Fruit fly (Drosophila melanogaster): ENCODE data around the gene comm2.

Gene comm2

dm6 chr3L:15731832-15732506 lies 32.3 kb upstream of the comm2 start:
- TF ChIP-seq salr (GFP tag; optimal IDR thresholded peaks at IDR 0.05) (no peak), lz (GFP tag; optimal IDR thresholded peaks at IDR 0.05) (no peak), Sox102F (GFP tag; optimal IDR thresholded peaks at IDR 0.05) (no peak), Eip78C (GFP tag) (peak; percentile 29), CG32006 (GFP tag; optimal IDR thresholded peaks at IDR 0.05) (no peak), cyc (GFP tag; optimal IDR thresholded peaks at IDR 0.05) (no peak), vri (GFP tag; optimal IDR thresholded peaks at IDR 0.05) (no peak)

- TF ChIP-seq CG11762 (GFP tag; optimal IDR thresholded peaks at IDR 0.05; ENCODE audit: insufficient read depth) (no peak), svp (GFP tag) (peak; percentile 49), Met (GFP tag; optimal IDR thresholded peaks at IDR 0.05) (no peak), topi (GFP tag; optimal IDR thresholded peaks at IDR 0.05) (no peak), net (GFP tag; optimal IDR thresholded peaks at IDR 0.05) (peak; percentile 14), Gug (GFP tag; IDR thresholded peaks at IDR 0.05) (no peak), CG15336 (GFP tag; IDR thresholded peaks at IDR 0.05) (peak; percentile 20; the same call in 1 of the 2 replicates), dac (GFP tag; optimal IDR thresholded peaks at IDR 0.05) (no peak), eg (GFP tag; IDR thresholded peaks at IDR 0.05) (peak; percentile 40; the same call in 1 of the 3 replicates), CG6276 (GFP tag; optimal IDR thresholded peaks at IDR 0.05) (no peak), Eip78C (GFP tag) (peak; percentile 4), Hr4 (GFP tag; optimal IDR thresholded peaks at IDR 0.05) (no peak), CG3919 (GFP tag; optimal IDR thresholded peaks at IDR 0.05) (peak; percentile 13), CG31627 (GFP tag; optimal IDR thresholded peaks at IDR 0.05) (no peak), CG11902 (GFP tag; optimal IDR thresholded peaks at IDR 0.05) (no peak), CG1621 (tag; optimal IDR thresholded peaks at IDR 0.05) (no peak), CG6163 (GFP tag; IDR thresholded peaks at IDR 0.05) (0 out of 3 replicates have a peak, but pooled peaks have one; percentile 22), CG9139 (GFP tag; optimal IDR thresholded peaks at IDR 0.05) (no peak), CG32006 (GFP tag; optimal IDR thresholded peaks at IDR 0.05) (no peak), Lpt (GFP tag; optimal IDR thresholded peaks at IDR 0.05) (no peak), dsx (GFP tag; optimal IDR thresholded peaks at IDR 0.05; ENCODE audit: poor library complexity, severe bottlenecking) (peak; percentile 34), spab (GFP tag; optimal IDR thresholded peaks at IDR 0.05) (no peak), Blimp-1 (GFP tag; optimal IDR thresholded peaks at IDR 0.05) (no peak), CG8119 (GFP tag; IDR thresholded peaks at IDR 0.05) (no peak), CG6808 (GFP tag; optimal IDR thresholded peaks at IDR 0.05) (no peak)
Measured at dm6 chr3L:15729306-15730006, 29.8 kb upstream of the comm2 start.

- peak; percentile 72 for TF ChIP-seq fkh (GFP tag; optimal IDR thresholded peaks at IDR 0.05)
- TF ChIP-seq vri (GFP tag; optimal IDR thresholded peaks at IDR 0.05), result peak; percentile 7
- 0 out of 3 replicates have a peak, but pooled peaks have one; percentile 20 for TF ChIP-seq CG8119 (GFP tag; IDR thresholded peaks at IDR 0.05)
- TF ChIP-seq CG8319 (GFP tag; optimal IDR thresholded peaks at IDR 0.05), result no peak
- TF ChIP-seq eg (GFP tag; IDR thresholded peaks at IDR 0.05), result peak; percentile 59; the same call in 1 of the 3 replicates
- TF ChIP-seq CG11294 (GFP tag; IDR thresholded peaks at IDR 0.05), result no peak
- no peak for TF ChIP-seq svp (GFP tag)
- TF ChIP-seq CG9139 (GFP tag; optimal IDR thresholded peaks at IDR 0.05), result peak; percentile 48
- TF ChIP-seq Sox15 (GFP tag; optimal IDR thresholded peaks at IDR 0.05), result no peak
- peak; percentile 39 for TF ChIP-seq dsx (GFP tag; optimal IDR thresholded peaks at IDR 0.05; ENCODE audit: poor library complexity, severe bottlenecking)
- no peak for TF ChIP-seq lz (GFP tag; optimal IDR thresholded peaks at IDR 0.05)
- TF ChIP-seq CG1621 (tag; optimal IDR thresholded peaks at IDR 0.05), result peak; percentile 47
- TF ChIP-seq CG6163 (GFP tag; IDR thresholded peaks at IDR 0.05), result peak; percentile 69
- peak; percentile 57 for TF ChIP-seq Eip78C (GFP tag)
- TF ChIP-seq ss (GFP tag; optimal IDR thresholded peaks at IDR 0.05), result peak; percentile 13 to 28
- TF ChIP-seq CG16779 (tag; optimal IDR thresholded peaks at IDR 0.05), result peak; percentile 7
- TF ChIP-seq CG3919 (GFP tag; optimal IDR thresholded peaks at IDR 0.05), result peak; percentile 1
Measured at dm6 chr3L:15728195-15728594, 28.5 kb upstream of the comm2 start, which contains the start of gene comm. Gene comm, minus strand, starts transcription at chr3L:15728430.

All from whole organism, prepupa.